Worm (Caenorhabditis elegans) whole organism, mixed stage, embryonic: Measurements from ENCODE around the gene C01G12.3.

Experiments used
- ham-2 ChIP-seq: fragments of 200-800 bp; sonication (Bioruptor generic); optimal IDR thresholded peaks from 2 replicates; lab custom pipeline; 2018; ENCODE audit warnings: mild to moderate bottlenecking, missing genetic modification characterization, missing compliant biosample characterization
- lsy-2 ChIP-seq: fragments of 150-350 bp; optimal IDR thresholded peaks from 2 replicates; lab custom pipeline; 2014; ENCODE audit warnings: missing biosample characterization, missing genetic modification characterization
- nhr-237 ChIP-seq: fragments of 150-350 bp; optimal IDR thresholded peaks from 2 replicates; lab custom pipeline; 2014; ENCODE audit warnings: missing biosample characterization, missing genetic modification characterization
- unc-62 ChIP-seq: fragments of 150-350 bp; optimal IDR thresholded peaks from 2 replicates; lab custom pipeline; 2014; ENCODE audit warnings: missing biosample characterization, missing genetic modification reagents, missing genetic modification characterization

- TF ChIP-seq lsy-2 (tag; lab: Kevin White, UChicago) (no peak), unc-62 (GFP tag; lab: Kevin White, UChicago) (no peak), ham-2 (GFP tag; lab: Kevin White, UChicago) (no peak), nhr-237 (tag; lab: Kevin White, UChicago) (no peak)
Measured at ce11 chrII:14578716-14579115, 3.4 kb downstream of the C01G12.3 start, which contains the start of gene C01G12.9.
